Worm (Caenorhabditis elegans) whole organism, late embryonic: Measurements from ENCODE around the gene M142.8.

Experiments
- C08G9.2 ChIP-seq: sonication (generic microtip); optimal IDR thresholded peaks from 2 replicates; lab custom pipeline; 2016; ENCODE audit warnings: mild to moderate bottlenecking, missing genetic modification characterization, moderate library complexity, missing compliant biosample characterization
- K09A11.1 ChIP-seq: sonication (generic microtip); optimal IDR thresholded peaks from 2 replicates; lab custom pipeline; 2017; ENCODE audit warnings: antibody characterized with exemption, mild to moderate bottlenecking, missing genetic modification characterization, missing compliant biosample characterization; ENCODE audit not compliant: insufficient read depth
- T23F11.4 ChIP-seq: fragments of 200-800 bp; sonication (Bioruptor generic); optimal IDR thresholded peaks from 2 replicates; lab custom pipeline; 2018; ENCODE audit warnings: mild to moderate bottlenecking, missing genetic modification characterization, missing compliant biosample characterization
- Y22D7AL.16 ChIP-seq: sonication (generic microtip); optimal IDR thresholded peaks from 2 replicates; lab custom pipeline; 2016; ENCODE audit warnings: missing genetic modification characterization, missing compliant biosample characterization
- ama-1 ChIP-seq: fragments of 150-350 bp; optimal IDR thresholded peaks from 2 replicates; lab custom pipeline; 2014
- ceh-14 ChIP-seq: sonication (generic microtip); optimal IDR thresholded peaks from 2 replicates; lab custom pipeline; 2016; ENCODE audit warnings: missing genotype, missing genetic modification characterization, missing compliant biosample characterization
- ceh-18 ChIP-seq: sonication (generic microtip); optimal IDR thresholded peaks from 2 replicates; lab custom pipeline; 2016; ENCODE audit warnings: missing genetic modification characterization, missing compliant biosample characterization
- ceh-19 ChIP-seq: fragments of 200-800 bp; sonication (Bioruptor generic); optimal IDR thresholded peaks from 2 replicates; lab custom pipeline; 2018; ENCODE audit warnings: mild to moderate bottlenecking, missing genetic modification characterization, missing compliant biosample characterization
- ceh-22 ChIP-seq: sonication (generic microtip); optimal IDR thresholded peaks from 2 replicates; lab custom pipeline; 2017; ENCODE audit warnings: missing biosample characterization, missing genetic modification characterization
- ceh-30 ChIP-seq: fragments of 150-350 bp; optimal IDR thresholded peaks from 2 replicates; lab custom pipeline; 2014; ENCODE audit warnings: missing biosample characterization, missing genetic modification characterization
- ceh-31 ChIP-seq: sonication (generic microtip); optimal IDR thresholded peaks from 2 replicates; lab custom pipeline; 2016; ENCODE audit warnings: missing genetic modification characterization, missing compliant biosample characterization
- ceh-34 ChIP-seq: sonication (generic microtip); optimal IDR thresholded peaks from 2 replicates; lab custom pipeline; 2016; ENCODE audit warnings: mild to moderate bottlenecking, missing genetic modification characterization, missing compliant biosample characterization
- ceh-45 ChIP-seq: fragments of 200-800 bp; sonication (Bioruptor generic); IDR thresholded peaks from 2 replicates; pipeline ENCODE4 v1.3.6; 2022; ENCODE audit warnings: missing genetic modification reagents, missing genetic modification characterization, missing compliant biosample characterization
- ceh-48 ChIP-seq: sonication (generic microtip); optimal IDR thresholded peaks from 2 replicates; lab custom pipeline; 2016; ENCODE audit warnings: missing genetic modification characterization, inconsistent platforms, missing compliant biosample characterization
- ceh-9 ChIP-seq: sonication (generic microtip); optimal IDR thresholded peaks from 2 replicates; lab custom pipeline; 2016; ENCODE audit warnings: mild to moderate bottlenecking, missing genetic modification characterization, inconsistent platforms, missing compliant biosample characterization
- dve-1 ChIP-seq: sonication (generic microtip); optimal IDR thresholded peaks from 2 replicates; lab custom pipeline; 2017; ENCODE audit warnings: antibody characterized with exemption, mild to moderate bottlenecking, missing genetic modification characterization, missing compliant biosample characterization
- elt-4 ChIP-seq: sonication (generic microtip); optimal IDR thresholded peaks from 2 replicates; lab custom pipeline; 2016; ENCODE audit warnings: missing genetic modification characterization, missing compliant biosample characterization
- fax-1 ChIP-seq: sonication (generic microtip); optimal IDR thresholded peaks from 2 replicates; lab custom pipeline; 2016; ENCODE audit warnings: missing genotype, missing genetic modification characterization, missing compliant biosample characterization
- fkh-6 ChIP-seq: sonication (generic microtip); optimal IDR thresholded peaks from 2 replicates; lab custom pipeline; 2016; ENCODE audit warnings: missing genetic modification characterization, missing compliant biosample characterization
- hlh-13 ChIP-seq: fragments of 200-800 bp; sonication (Bioruptor generic); optimal IDR thresholded peaks from 2 replicates; lab custom pipeline; 2018; ENCODE audit warnings: mild to moderate bottlenecking, missing genetic modification characterization, missing compliant biosample characterization
- lim-6 ChIP-seq: sonication (generic microtip); optimal IDR thresholded peaks from 2 replicates; lab custom pipeline; 2016; ENCODE audit warnings: missing genetic modification characterization, missing compliant biosample characterization
- lin-11 ChIP-seq: fragments of 200-800 bp; sonication (Bioruptor generic); optimal IDR thresholded peaks from 2 replicates; lab custom pipeline; 2018; ENCODE audit warnings: mild to moderate bottlenecking, missing genetic modification characterization, missing compliant biosample characterization
- madf-2 ChIP-seq: sonication (generic microtip); optimal IDR thresholded peaks from 2 replicates; lab custom pipeline; 2017; ENCODE audit warnings: missing genetic modification characterization, missing compliant biosample characterization
- mec-3 ChIP-seq: sonication (generic microtip); optimal IDR thresholded peaks from 2 replicates; lab custom pipeline; 2016; ENCODE audit warnings: borderline replicate concordance, missing genetic modification characterization, missing compliant biosample characterization
- nhr-11 ChIP-seq: fragments of 150-350 bp; optimal IDR thresholded peaks from 2 replicates; lab custom pipeline; 2014; ENCODE audit warnings: missing biosample characterization, missing genetic modification characterization
- npax-4 ChIP-seq: sonication (generic microtip); optimal IDR thresholded peaks from 2 replicates; lab custom pipeline; 2016; ENCODE audit warnings: missing genetic modification characterization, missing compliant biosample characterization
- pag-3 ChIP-seq: sonication (generic microtip); optimal IDR thresholded peaks from 2 replicates; lab custom pipeline; 2016; ENCODE audit warnings: missing compliant biosample characterization, missing genetic modification characterization, borderline replicate concordance
- pax-1 ChIP-seq: fragments of 150-350 bp; optimal IDR thresholded peaks from 2 replicates; lab custom pipeline; 2014; ENCODE audit warnings: missing biosample characterization, missing genetic modification characterization
- pros-1 ChIP-seq: fragments of 150-350 bp; optimal IDR thresholded peaks from 2 replicates; lab custom pipeline; 2014; ENCODE audit warnings: missing biosample characterization, missing genetic modification reagents, missing genetic modification characterization
- ref-2 ChIP-seq: sonication (generic microtip); optimal IDR thresholded peaks from 2 replicates; lab custom pipeline; 2016; ENCODE audit warnings: missing genetic modification characterization, missing compliant biosample characterization
- rnt-1 ChIP-seq: sonication (generic microtip); optimal IDR thresholded peaks from 2 replicates; lab custom pipeline; 2016; ENCODE audit warnings: missing genetic modification characterization, missing compliant biosample characterization
- tbx-7 ChIP-seq: sonication (generic microtip); optimal IDR thresholded peaks from 2 replicates; lab custom pipeline; 2016; ENCODE audit warnings: missing genotype, missing genetic modification characterization, missing compliant biosample characterization
- ttx-3 ChIP-seq: sonication (generic microtip); optimal IDR thresholded peaks from 2 replicates; lab custom pipeline; 2016; ENCODE audit warnings: missing genetic modification reagents, missing genetic modification characterization, missing compliant biosample characterization
- unc-3 ChIP-seq, 2 experiments: fragments of 200-800 bp in 1 of 2; sonication (Bioruptor generic) in 1 of 2; sonication (generic microtip) in 1 of 2; conservative IDR thresholded peaks in 1 of 2; optimal IDR thresholded peaks in 1 of 2; 2 replicates each; pipeline versions ENCODE4 v1.3.6 to Lab custom; 2016 to 2022; ENCODE audit warnings: missing compliant biosample characterization in 2 of 2, missing genetic modification characterization in 2 of 2, missing genetic modification reagents in 1 of 2
- unc-42 ChIP-seq: sonication (generic microtip); optimal IDR thresholded peaks from 2 replicates; lab custom pipeline; 2016; ENCODE audit warnings: missing genotype, missing genetic modification characterization, missing compliant biosample characterization
- unc-55 ChIP-seq: sonication (generic microtip); optimal IDR thresholded peaks from 2 replicates; lab custom pipeline; 2017; ENCODE audit warnings: missing biosample characterization, missing genetic modification reagents, missing genetic modification characterization
- zip-5 ChIP-seq: sonication (generic microtip); optimal IDR thresholded peaks from 2 replicates; lab custom pipeline; 2016; ENCODE audit warnings: missing genetic modification characterization, missing compliant biosample characterization

Gene M142.8

ce11 chrIII:10957236-10957635 lies 23.8 kb downstream of the M142.8 start:
- TF ChIP-seq rnt-1 (tag; lab: Kevin White, UChicago) (no peak), madf-2 (no peak), pag-3 (tag; lab: Kevin White, UChicago) (no peak), hlh-13 (GFP tag; lab: Kevin White, UChicago) (no peak), elt-4 (tag; lab: Kevin White, UChicago) (no peak), K09A11.1 (tag; lab: Kevin White, UChicago) (no peak), ceh-19 (GFP tag; lab: Kevin White, UChicago) (no peak)

DNA sequence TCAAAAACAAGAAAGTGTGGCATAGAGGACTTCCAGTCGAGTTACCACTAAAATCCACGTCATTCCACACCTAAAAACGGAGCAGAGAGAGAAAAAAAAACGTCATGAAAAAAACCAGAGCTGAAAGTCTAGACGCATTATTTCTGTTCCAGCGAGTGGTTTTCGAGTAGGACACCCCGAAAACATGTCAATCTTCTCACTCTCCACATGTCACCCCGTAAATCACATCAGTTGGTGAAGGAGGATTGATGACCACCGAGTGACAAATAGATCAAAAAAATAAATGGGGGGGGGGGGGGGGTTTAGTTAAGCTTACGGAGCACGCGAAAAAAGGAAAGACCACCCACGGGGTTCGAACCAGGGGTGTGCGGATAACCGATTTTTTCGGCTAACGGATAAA lies 24.3 kb downstream of the M142.8 start:
- TF ChIP-seq unc-55 (peak; percentile 59), pag-3 (tag; lab: Kevin White, UChicago) (no peak)
- TF ChIP-seq, all 69 proteins: peak for 1

- TF ChIP-seq nhr-11: no peak
- no peak for TF ChIP-seq unc-42 (tag; lab: Kevin White, UChicago)
- no peak for TF ChIP-seq ceh-22
- no peak for TF ChIP-seq madf-2
- TF ChIP-seq npax-4: no peak
- no peak for TF ChIP-seq elt-4 (tag; lab: Kevin White, UChicago)
- TF ChIP-seq ceh-14: no peak
- no peak for TF ChIP-seq hlh-13 (GFP tag; lab: Kevin White, UChicago)
- TF ChIP-seq lim-6: no peak
- no peak for TF ChIP-seq ceh-19 (GFP tag; lab: Kevin White, UChicago)
- TF ChIP-seq ceh-18 (tag; lab: Kevin White, UChicago): no peak
Observed at ce11 chrIII:10960387-10960786, 27.0 kb downstream of the M142.8 start.

- TF ChIP-seq ttx-3 (tag; lab: Kevin White, UChicago) (no peak), mec-3 (tag; lab: Kevin White, UChicago) (no peak), T23F11.4 (GFP tag; lab: Kevin White, UChicago) (no peak), ceh-30 (tag; lab: Kevin White, UChicago) (no peak), lim-6 (no peak), ceh-14 (no peak), ceh-31 (tag; lab: Kevin White, UChicago) (no peak), C08G9.2 (no peak), Y22D7AL.16 (tag; lab: Kevin White, UChicago) (no peak), npax-4 (no peak), tbx-7 (tag; lab: Kevin White, UChicago) (no peak), ceh-45 (GFP tag; lab: Robert Waterston, UW) (no peak)
- TF ChIP-seq, all 69 proteins: peak for 0
Observed at ce11 chrIII:10962910-10963309, 29.5 kb downstream of the M142.8 start.

DNA sequence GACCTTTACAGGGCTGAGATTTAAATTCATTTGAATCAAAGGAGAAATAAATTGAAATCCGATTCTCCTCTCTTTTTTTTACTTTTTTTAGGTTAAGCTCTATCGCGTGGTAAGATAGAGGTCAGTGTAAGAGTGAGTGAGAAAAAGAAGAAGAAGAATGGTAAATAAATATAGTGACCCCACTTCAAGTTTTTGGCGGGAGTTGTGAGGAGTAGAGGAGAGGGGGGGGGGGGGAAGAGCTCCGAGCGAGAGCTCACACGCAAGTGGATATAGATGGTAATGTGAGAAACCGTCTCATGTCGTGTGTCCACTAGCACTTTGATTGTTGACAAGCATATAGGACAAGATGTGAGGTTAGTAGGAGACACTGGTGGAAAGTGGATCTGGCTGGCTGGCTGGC lies 33.6 kb downstream of the M142.8 start, which contains the start of gene W05B2.2:
Gene W05B2.2, minus strand, starts transcription at position 101 of the 400 bp plus-strand sequence.
- TF ChIP-seq pag-3 (tag; lab: Kevin White, UChicago) (no peak), ceh-34 (tag; lab: Kevin White, UChicago) (peak; percentile 50)

DNA sequence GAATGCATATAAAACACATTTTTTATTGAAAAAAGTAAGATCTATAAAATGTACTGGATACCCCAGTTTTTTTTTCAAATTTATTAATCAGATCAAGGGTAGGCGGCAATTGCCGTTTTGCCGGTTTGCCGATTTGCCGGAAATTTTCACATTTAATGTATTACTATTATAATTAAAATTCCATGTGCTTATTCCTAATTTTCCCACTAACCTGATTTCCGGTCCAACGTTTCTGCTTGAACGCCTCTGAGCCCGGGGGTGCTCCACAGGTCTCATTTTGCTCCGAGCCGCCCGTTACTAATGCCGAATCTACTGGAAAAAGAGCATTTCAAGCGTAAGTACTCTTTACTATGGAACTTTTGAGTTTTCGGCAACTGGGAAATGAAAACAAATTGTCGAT lies 36.2 kb downstream of the M142.8 start, which contains the start of gene dhc-4:
Gene dhc-4, plus strand, starts transcription at position 301 of the 400 bp plus-strand sequence.
- TF ChIP-seq ceh-9 (tag; lab: Kevin White, UChicago) (no peak), ceh-19 (GFP tag; lab: Kevin White, UChicago) (no peak), ttx-3 (tag; lab: Kevin White, UChicago) (no peak), lin-11 (no peak), unc-3 (GFP tag; conservative IDR thresholded peaks at IDR 0.05; lab: Robert Waterston, UW) (no peak), unc-3 (tag; optimal IDR thresholded peaks at IDR 0.05; lab: Kevin White, UChicago) (no peak), dve-1 (tag; lab: Kevin White, UChicago) (no peak), ceh-48 (tag; lab: Kevin White, UChicago) (no peak), ama-1 (no peak), ceh-18 (tag; lab: Kevin White, UChicago) (no peak), ref-2 (tag; lab: Kevin White, UChicago) (no peak), fkh-6 (tag; lab: Kevin White, UChicago) (no peak), pax-1 (tag; lab: Kevin White, UChicago) (no peak), unc-55 (no peak), hlh-13 (GFP tag; lab: Kevin White, UChicago) (no peak), zip-5 (tag; lab: Kevin White, UChicago) (no peak), fax-1 (no peak), pros-1 (tag; lab: Kevin White, UChicago) (no peak)
